Worm (Caenorhabditis elegans) whole organism, L1 larva: ENCODE data around the gene CC8.2.

Experiments
- alr-1 ChIP-seq: fragments of 200-800 bp; sonication (Bioruptor generic); optimal IDR thresholded peaks from 2 replicates; lab custom pipeline; 2018; ENCODE audit warnings: borderline replicate concordance, mild to moderate bottlenecking, missing genetic modification characterization, missing compliant biosample characterization
- blmp-1 ChIP-seq: fragments of 150-350 bp; optimal IDR thresholded peaks from 2 replicates; lab custom pipeline; 2014; ENCODE audit warnings: missing biosample characterization, missing genetic modification characterization
- ceh-88 ChIP-seq: fragments of 200-800 bp; sonication (Bioruptor generic); IDR thresholded peaks from 2 replicates; pipeline ENCODE4 v1.3.6; 2022; ENCODE audit warnings: missing genetic modification characterization, missing compliant biosample characterization
- efl-1 ChIP-seq, 4 experiments: fragments of 150-350 bp; optimal IDR thresholded peaks in 3 of 4; peaks in 1 of 4; 1 replicate in 1 of 4; 2 replicates in 3 of 4; lab custom pipeline; 2014; ENCODE audit warnings: missing biosample characterization in 2 of 4, missing genetic modification characterization in 2 of 4, missing genetic modification reagents in 2 of 4
- egl-27 ChIP-seq, 2 experiments: fragments of 150-350 bp in 1 of 2; sonication (generic microtip); optimal IDR thresholded peaks; 3 replicates each; lab custom pipeline; 2017 to 2018; ENCODE audit warnings: missing biosample characterization in 2 of 2, missing genetic modification characterization in 2 of 2, missing genetic modification reagents in 2 of 2
- ets-5 ChIP-seq: fragments of 200-800 bp; sonication (Bioruptor generic); IDR thresholded peaks from 2 replicates; pipeline ENCODE4 v1.3.6; 2022; ENCODE audit warnings: missing genetic modification characterization, missing compliant biosample characterization
- hlh-4 ChIP-seq: sonication (generic microtip); optimal IDR thresholded peaks from 2 replicates; lab custom pipeline; 2016; ENCODE audit warnings: mild to moderate bottlenecking, missing genetic modification characterization, missing compliant biosample characterization
- irx-1 ChIP-seq: sonication (generic microtip); optimal IDR thresholded peaks from 2 replicates; lab custom pipeline; 2016; ENCODE audit warnings: missing genetic modification characterization, missing compliant biosample characterization
- isw-1 ChIP-seq: fragments of 200-800 bp; sonication (Bioruptor generic); IDR thresholded peaks from 2 replicates; pipeline ENCODE4 v1.3.6; 2022; ENCODE audit warnings: missing genetic modification characterization, missing compliant biosample characterization
- lin-14 ChIP-seq: fragments of 200-800 bp; sonication (Bioruptor generic); optimal IDR thresholded peaks from 2 replicates; lab custom pipeline; 2018; ENCODE audit warnings: mild to moderate bottlenecking, missing genetic modification characterization, moderate library complexity, missing compliant biosample characterization
- lin-15B ChIP-seq: fragments of 150-350 bp; sonication (generic microtip); optimal IDR thresholded peaks from 3 replicates; lab custom pipeline; 2014; ENCODE audit warnings: missing biosample characterization, missing genetic modification characterization
- lir-3 ChIP-seq: sonication (generic microtip); optimal IDR thresholded peaks from 2 replicates; lab custom pipeline; 2016; ENCODE audit warnings: mild to moderate bottlenecking, missing genetic modification characterization, moderate library complexity, missing compliant biosample characterization; ENCODE audit not compliant: poor library complexity
- mep-1 ChIP-seq: fragments of 150-350 bp; optimal IDR thresholded peaks from 2 replicates; lab custom pipeline; 2014; ENCODE audit warnings: missing biosample characterization, missing genetic modification characterization
- nhr-11 ChIP-seq: fragments of 150-350 bp; optimal IDR thresholded peaks from 2 replicates; lab custom pipeline; 2014; ENCODE audit warnings: missing biosample characterization, missing genetic modification characterization
- nhr-12 ChIP-seq: sonication (generic microtip); optimal IDR thresholded peaks from 2 replicates; lab custom pipeline; 2017; ENCODE audit warnings: missing biosample characterization, missing genetic modification characterization
- nhr-19 ChIP-seq: fragments of 200-800 bp; sonication (Bioruptor generic); conservative IDR thresholded peaks from 2 replicates; pipeline ENCODE4 v1.3.6; 2022; ENCODE audit warnings: missing genetic modification characterization, missing compliant biosample characterization
- nhr-76 ChIP-seq: sonication (generic microtip); optimal IDR thresholded peaks from 2 replicates; lab custom pipeline; 2017; ENCODE audit warnings: missing biosample characterization, missing genetic modification characterization
- nhr-77 ChIP-seq: fragments of 150-350 bp; optimal IDR thresholded peaks from 2 replicates; lab custom pipeline; 2014; ENCODE audit warnings: missing biosample characterization, missing genetic modification characterization
- nhr-85 ChIP-seq: sonication (generic microtip); peaks from one replicate; lab custom pipeline; 2016; ENCODE audit warnings: missing genetic modification characterization, inconsistent platforms, missing compliant biosample characterization
- nhr-90 ChIP-seq: sonication (generic microtip); optimal IDR thresholded peaks from 2 replicates; lab custom pipeline; 2016; ENCODE audit warnings: mild to moderate bottlenecking, missing genetic modification characterization, missing compliant biosample characterization; ENCODE audit not compliant: poor library complexity
- pag-3 ChIP-seq: sonication (generic microtip); optimal IDR thresholded peaks from 2 replicates; lab custom pipeline; 2017; ENCODE audit warnings: missing genetic modification characterization, mild to moderate bottlenecking, missing compliant biosample characterization, antibody characterized with exemption, borderline replicate concordance; ENCODE audit not compliant: insufficient read depth
- pax-3 ChIP-seq: fragments of 200-800 bp; sonication (Bioruptor generic); optimal IDR thresholded peaks from 2 replicates; lab custom pipeline; 2018; ENCODE audit warnings: mild to moderate bottlenecking, missing genetic modification characterization, moderate library complexity, missing compliant biosample characterization
- skn-1 ChIP-seq: fragments of 150-350 bp; optimal IDR thresholded peaks from 2 replicates; lab custom pipeline; 2014; ENCODE audit warnings: missing biosample characterization, missing genetic modification characterization
- snu-23 ChIP-seq: sonication (generic microtip); optimal IDR thresholded peaks from 2 replicates; lab custom pipeline; 2016; ENCODE audit warnings: missing genetic modification characterization, missing compliant biosample characterization
- sox-4 ChIP-seq: sonication (generic microtip); optimal IDR thresholded peaks from 2 replicates; lab custom pipeline; 2016; ENCODE audit warnings: missing genetic modification characterization, missing compliant biosample characterization
- sptf-1 ChIP-seq: fragments of 150-350 bp; optimal IDR thresholded peaks from 2 replicates; lab custom pipeline; 2014; ENCODE audit warnings: missing biosample characterization, missing genetic modification characterization
- swsn-7 ChIP-seq: sonication (generic microtip); optimal IDR thresholded peaks from 2 replicates; lab custom pipeline; 2016; ENCODE audit warnings: missing genetic modification characterization, missing compliant biosample characterization
- tlp-1 ChIP-seq: fragments of 150-350 bp; optimal IDR thresholded peaks from 2 replicates; lab custom pipeline; 2014; ENCODE audit warnings: missing biosample characterization, missing genetic modification characterization
- unc-30 ChIP-seq: sonication (generic microtip); optimal IDR thresholded peaks from 2 replicates; lab custom pipeline; 2017; ENCODE audit warnings: missing biosample characterization, missing genetic modification characterization
- unc-62 ChIP-seq: fragments of 150-350 bp; optimal IDR thresholded peaks from 2 replicates; lab custom pipeline; 2014; ENCODE audit warnings: missing biosample characterization, missing genetic modification reagents, missing genetic modification characterization
- unc-98 ChIP-seq: fragments of 200-800 bp; sonication (Bioruptor generic); IDR thresholded peaks from 2 replicates; pipeline ENCODE4 v1.3.6; 2022; ENCODE audit warnings: missing genetic modification characterization, missing compliant biosample characterization
- vab-15 ChIP-seq: sonication (generic microtip); optimal IDR thresholded peaks from 2 replicates; lab custom pipeline; 2017; ENCODE audit warnings: missing genotype, mild to moderate bottlenecking, missing genetic modification characterization, missing compliant biosample characterization
- xbp-1 ChIP-seq: sonication (generic microtip); optimal IDR thresholded peaks from 2 replicates; lab custom pipeline; 2016; ENCODE audit warnings: missing genetic modification characterization, missing compliant biosample characterization
- zag-1 ChIP-seq: fragments of 150-350 bp; optimal IDR thresholded peaks from 2 replicates; lab custom pipeline; 2014; ENCODE audit warnings: missing biosample characterization, missing genetic modification characterization
- zip-4 ChIP-seq: fragments of 200-800 bp; sonication (Bioruptor generic); optimal IDR thresholded peaks from 2 replicates; lab custom pipeline; 2018; ENCODE audit warnings: mild to moderate bottlenecking, missing genetic modification characterization, moderate library complexity, missing compliant biosample characterization
- ztf-4 ChIP-seq: fragments of 150-350 bp; optimal IDR thresholded peaks from 2 replicates; lab custom pipeline; 2014; ENCODE audit warnings: missing biosample characterization, missing genetic modification characterization

Gene CC8.2

ce11 chrIV:3636528-3637129, 11.9 kb downstream of the CC8.2 start, which contains the start of gene madf-9 (continued):
- TF ChIP-seq ztf-4 (tag; lab: Kevin White, UChicago), result peak; percentile 63
- peak; percentile 66 for TF ChIP-seq nhr-19 (GFP tag; lab: Robert Waterston, UW)
- TF ChIP-seq unc-62, result no peak
- no peak for TF ChIP-seq zag-1 (tag; lab: Kevin White, UChicago)
- no peak for TF ChIP-seq lir-3
- peak; percentile 82 for TF ChIP-seq nhr-85 (tag; lab: Kevin White, UChicago)
- TF ChIP-seq sptf-1 (tag; lab: Kevin White, UChicago), result no peak
- peak; percentile 30 for TF ChIP-seq sox-4 (tag; lab: Kevin White, UChicago)
- no peak for TF ChIP-seq lin-15B (tag; lab: Kevin White, UChicago)
- no peak for TF ChIP-seq pax-3 (tag; lab: Kevin White, UChicago)
- TF ChIP-seq lin-14 (GFP tag; lab: Kevin White, UChicago), result peak; percentile 84
- TF ChIP-seq irx-1 (tag; lab: Kevin White, UChicago), result peak; percentile 9
- peak; percentile 26; the same call in 1 of the 2 replicates for TF ChIP-seq isw-1
- no peak for TF ChIP-seq vab-15 (tag; lab: Kevin White, UChicago)

DNA sequence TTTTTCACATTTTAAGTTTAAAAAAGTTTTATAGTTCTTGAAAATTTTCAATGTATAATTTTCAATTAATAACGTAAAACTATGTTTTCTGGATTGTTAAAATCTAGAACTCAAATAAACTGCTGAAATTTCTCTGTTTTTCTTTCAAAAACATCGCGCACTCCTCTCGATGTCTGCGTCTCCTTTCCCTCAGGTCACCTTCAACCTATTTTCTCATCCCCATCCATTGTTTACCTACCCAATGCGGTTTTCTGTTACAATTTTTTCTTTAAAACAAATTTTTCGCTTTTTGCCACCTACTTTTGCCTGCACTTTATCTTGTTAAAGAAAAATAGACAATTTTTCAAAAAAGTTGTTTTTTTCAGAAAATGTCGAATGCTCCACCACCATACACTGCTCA, 15.2 kb downstream of the CC8.2 start, which contains the start of gene ZC416.2:
Gene ZC416.2 (plus strand): TSS at position 366 of the 400 bp plus-strand sequence.
- no peak for TF ChIP-seq efl-1 (optimal IDR thresholded peaks at IDR 0.05; lab: Kevin White, UChicago)
- peak in 1 of 2 experiments; percentile 24 for TF ChIP-seq efl-1 (GFP tag; optimal IDR thresholded peaks at IDR 0.05 in 1 of 2; lab: Kevin White, UChicago)
- no peak for TF ChIP-seq unc-98 (GFP tag; lab: Robert Waterston, UW)
- TF ChIP-seq skn-1 (tag; lab: Kevin White, UChicago), result peak; percentile 13
- peak; percentile 23 for TF ChIP-seq pag-3 (tag; lab: Kevin White, UChicago)
- TF ChIP-seq zip-4, result no peak
- TF ChIP-seq blmp-1, result peak; percentile 30
- TF ChIP-seq mep-1 (tag; lab: Kevin White, UChicago), result no peak
- TF ChIP-seq isw-1, result no peak

- TF ChIP-seq nhr-90 (tag; lab: Kevin White, UChicago) (no peak), nhr-11 (tag; lab: Kevin White, UChicago) (no peak), blmp-1 (no peak), egl-27 (tag; optimal IDR thresholded peaks at IDR 0.05; lab: Kevin White, UChicago) (no peak), xbp-1 (tag; lab: Kevin White, UChicago) (no peak), nhr-76 (tag; lab: Kevin White, UChicago) (no peak), mep-1 (tag; lab: Kevin White, UChicago) (no peak), ets-5 (no peak), zip-4 (no peak), swsn-7 (tag; lab: Kevin White, UChicago) (no peak), nhr-12 (no peak), alr-1 (no peak), nhr-77 (tag; lab: Kevin White, UChicago) (no peak), vab-15 (tag; lab: Kevin White, UChicago) (no peak), hlh-4 (tag; lab: Kevin White, UChicago) (no peak), unc-30 (tag; lab: Kevin White, UChicago) (no peak), snu-23 (GFP tag; lab: Kevin White, UChicago) (no peak), tlp-1 (tag; lab: Kevin White, UChicago) (no peak), ceh-88 (GFP tag; lab: Robert Waterston, UW) (no peak)
- TF ChIP-seq, all 84 proteins: peak for 0
Observed at ce11 chrIV:3632475-3632874, 16.0 kb downstream of the CC8.2 start.
